Worm (Caenorhabditis elegans) whole organism, L4/young adult: ENCODE data around the gene ceh-53.

Source experiments
- W03F9.2 ChIP-seq: fragments of 150-350 bp; optimal IDR thresholded peaks from 2 replicates; lab custom pipeline; 2014; ENCODE audit warnings: missing biosample characterization, missing genetic modification characterization
- dao-5 ChIP-seq: sonication (generic microtip); optimal IDR thresholded peaks from 2 replicates; lab custom pipeline; 2016; ENCODE audit warnings: missing genotype, missing genetic modification characterization, moderate library complexity, missing compliant biosample characterization
- him-1 ChIP-seq: sonication (generic microtip); optimal IDR thresholded peaks from 2 replicates; lab custom pipeline; 2016; ENCODE audit warnings: missing genotype, missing genetic modification reagents, missing genetic modification characterization, missing compliant biosample characterization

DNA sequence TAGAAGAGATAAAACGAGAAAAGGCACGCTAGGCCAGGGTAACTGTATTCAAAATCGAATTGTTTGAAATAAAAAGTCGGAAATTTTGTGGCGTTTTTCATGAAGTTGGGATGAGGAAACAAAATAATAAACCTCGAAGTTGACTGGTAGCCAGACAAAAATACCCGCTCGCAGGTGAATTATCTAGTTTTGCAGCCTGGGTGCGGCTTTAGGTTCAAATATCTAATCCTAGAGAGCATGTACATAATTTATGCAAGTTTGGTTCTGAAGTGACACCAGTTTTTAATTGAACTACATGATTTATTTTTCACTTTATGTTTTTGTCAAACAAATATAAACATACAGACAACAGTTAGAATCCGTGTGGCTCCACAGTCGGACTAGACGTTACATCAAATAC lies 16.2 kb upstream of the ceh-53 start, which contains the start of gene srz-37:
- TF ChIP-seq him-1 (tag; lab: Kevin White, UChicago): no peak
- TF ChIP-seq W03F9.2 (tag; lab: Kevin White, UChicago): no peak
- TF ChIP-seq dao-5 (tag; lab: Kevin White, UChicago): no peak
